Worm (Caenorhabditis elegans) whole organism, L1 larva: ENCODE measurements around the gene R166.3.

Experiments
- C16A3.4 ChIP-seq: fragments of 150-350 bp; optimal IDR thresholded peaks from 2 replicates; lab custom pipeline; 2014; ENCODE audit warnings: missing biosample characterization, missing genetic modification characterization
- F16B12.6 ChIP-seq: fragments of 150-350 bp; optimal IDR thresholded peaks from 2 replicates; lab custom pipeline; 2014; ENCODE audit warnings: missing biosample characterization, missing genetic modification characterization
- Y116A8C.19 ChIP-seq: sonication (generic microtip); optimal IDR thresholded peaks from 2 replicates; lab custom pipeline; 2016; ENCODE audit warnings: missing compliant biosample characterization, missing genetic modification characterization, borderline replicate concordance
- blmp-1 ChIP-seq: fragments of 150-350 bp; optimal IDR thresholded peaks from 2 replicates; lab custom pipeline; 2014; ENCODE audit warnings: missing biosample characterization, missing genetic modification characterization
- ceh-63 ChIP-seq: fragments of 200-800 bp; sonication (Bioruptor generic); optimal IDR thresholded peaks from 2 replicates; lab custom pipeline; 2018; ENCODE audit warnings: mild to moderate bottlenecking, missing genetic modification characterization, missing compliant biosample characterization
- ceh-8 ChIP-seq: fragments of 200-800 bp; sonication (Bioruptor generic); optimal IDR thresholded peaks from 2 replicates; lab custom pipeline; 2018; ENCODE audit warnings: mild to moderate bottlenecking, missing genetic modification characterization, moderate library complexity, missing compliant biosample characterization
- dpl-1 ChIP-seq, 3 experiments: fragments of 150-350 bp in 2 of 3; sonication (generic microtip) in 1 of 3; optimal IDR thresholded peaks; 2 replicates each; lab custom pipeline; 2014 to 2017; ENCODE audit warnings: missing biosample characterization in 3 of 3, missing genetic modification characterization in 3 of 3, missing genetic modification reagents in 3 of 3
- efl-1 ChIP-seq, 4 experiments: fragments of 150-350 bp; optimal IDR thresholded peaks in 3 of 4; peaks in 1 of 4; 1 replicate in 1 of 4; 2 replicates in 3 of 4; lab custom pipeline; 2014; ENCODE audit warnings: missing biosample characterization in 2 of 4, missing genetic modification characterization in 2 of 4, missing genetic modification reagents in 2 of 4
- egl-27 ChIP-seq, 2 experiments: fragments of 150-350 bp in 1 of 2; sonication (generic microtip); optimal IDR thresholded peaks; 3 replicates each; lab custom pipeline; 2017 to 2018; ENCODE audit warnings: missing biosample characterization in 2 of 2, missing genetic modification characterization in 2 of 2, missing genetic modification reagents in 2 of 2
- ets-5 ChIP-seq: fragments of 200-800 bp; sonication (Bioruptor generic); IDR thresholded peaks from 2 replicates; pipeline ENCODE4 v1.3.6; 2022; ENCODE audit warnings: missing genetic modification characterization, missing compliant biosample characterization
- fos-1 ChIP-seq: fragments of 150-350 bp; optimal IDR thresholded peaks from 2 replicates; lab custom pipeline; 2014; ENCODE audit warnings: missing biosample characterization, missing genetic modification characterization
- grh-1 ChIP-seq: fragments of 200-800 bp; sonication (Bioruptor generic); IDR thresholded peaks from 2 replicates; pipeline ENCODE4 v1.3.6; 2022; ENCODE audit warnings: missing genetic modification reagents, missing genetic modification characterization, missing compliant biosample characterization
- hlh-4 ChIP-seq: sonication (generic microtip); optimal IDR thresholded peaks from 2 replicates; lab custom pipeline; 2016; ENCODE audit warnings: mild to moderate bottlenecking, missing genetic modification characterization, missing compliant biosample characterization
- hpl-2 ChIP-seq: fragments of 150-350 bp; optimal IDR thresholded peaks from 2 replicates; lab custom pipeline; 2014; ENCODE audit warnings: missing biosample characterization, missing genetic modification reagents, missing genetic modification characterization
- irx-1 ChIP-seq: sonication (generic microtip); optimal IDR thresholded peaks from 2 replicates; lab custom pipeline; 2016; ENCODE audit warnings: missing genetic modification characterization, missing compliant biosample characterization
- isw-1 ChIP-seq: fragments of 200-800 bp; sonication (Bioruptor generic); IDR thresholded peaks from 2 replicates; pipeline ENCODE4 v1.3.6; 2022; ENCODE audit warnings: missing genetic modification characterization, missing compliant biosample characterization
- lin-15B ChIP-seq: fragments of 150-350 bp; sonication (generic microtip); optimal IDR thresholded peaks from 3 replicates; lab custom pipeline; 2014; ENCODE audit warnings: missing biosample characterization, missing genetic modification characterization
- lir-3 ChIP-seq: sonication (generic microtip); optimal IDR thresholded peaks from 2 replicates; lab custom pipeline; 2016; ENCODE audit warnings: mild to moderate bottlenecking, missing genetic modification characterization, moderate library complexity, missing compliant biosample characterization; ENCODE audit not compliant: poor library complexity
- lsy-2 ChIP-seq, 2 experiments: fragments of 150-350 bp; optimal IDR thresholded peaks; 2 replicates each; lab custom pipeline; 2014; ENCODE audit warnings: missing biosample characterization in 2 of 2, missing genetic modification characterization in 2 of 2
- mab-9 ChIP-seq: fragments of 200-800 bp; sonication (Bioruptor generic); IDR thresholded peaks from 2 replicates; pipeline ENCODE4 v1.3.6; 2022; ENCODE audit warnings: missing genetic modification reagents, missing genetic modification characterization, missing compliant biosample characterization
- mep-1 ChIP-seq: fragments of 150-350 bp; optimal IDR thresholded peaks from 2 replicates; lab custom pipeline; 2014; ENCODE audit warnings: missing biosample characterization, missing genetic modification characterization
- nhr-12 ChIP-seq: sonication (generic microtip); optimal IDR thresholded peaks from 2 replicates; lab custom pipeline; 2017; ENCODE audit warnings: missing biosample characterization, missing genetic modification characterization
- nhr-19 ChIP-seq: fragments of 200-800 bp; sonication (Bioruptor generic); conservative IDR thresholded peaks from 2 replicates; pipeline ENCODE4 v1.3.6; 2022; ENCODE audit warnings: missing genetic modification characterization, missing compliant biosample characterization
- nhr-20 ChIP-seq: sonication (generic microtip); optimal IDR thresholded peaks from 2 replicates; lab custom pipeline; 2016; ENCODE audit warnings: mild to moderate bottlenecking, missing genetic modification characterization, missing compliant biosample characterization
- nhr-237 ChIP-seq: fragments of 150-350 bp; optimal IDR thresholded peaks from 2 replicates; lab custom pipeline; 2014; ENCODE audit warnings: missing biosample characterization, missing genetic modification characterization
- nhr-28 ChIP-seq: fragments of 150-350 bp; optimal IDR thresholded peaks from 2 replicates; lab custom pipeline; 2014; ENCODE audit warnings: missing biosample characterization, missing genetic modification characterization
- nhr-47 ChIP-seq: sonication (generic microtip); optimal IDR thresholded peaks from 2 replicates; lab custom pipeline; 2016; ENCODE audit warnings: mild to moderate bottlenecking, missing genetic modification characterization, moderate library complexity, missing compliant biosample characterization
- nhr-77 ChIP-seq: fragments of 150-350 bp; optimal IDR thresholded peaks from 2 replicates; lab custom pipeline; 2014; ENCODE audit warnings: missing biosample characterization, missing genetic modification characterization
- nhr-85 ChIP-seq: sonication (generic microtip); peaks from one replicate; lab custom pipeline; 2016; ENCODE audit warnings: missing genetic modification characterization, inconsistent platforms, missing compliant biosample characterization
- nhr-90 ChIP-seq: sonication (generic microtip); optimal IDR thresholded peaks from 2 replicates; lab custom pipeline; 2016; ENCODE audit warnings: mild to moderate bottlenecking, missing genetic modification characterization, missing compliant biosample characterization; ENCODE audit not compliant: poor library complexity
- pag-3 ChIP-seq: sonication (generic microtip); optimal IDR thresholded peaks from 2 replicates; lab custom pipeline; 2017; ENCODE audit warnings: missing genetic modification characterization, mild to moderate bottlenecking, missing compliant biosample characterization, antibody characterized with exemption, borderline replicate concordance; ENCODE audit not compliant: insufficient read depth
- pax-3 ChIP-seq: fragments of 200-800 bp; sonication (Bioruptor generic); optimal IDR thresholded peaks from 2 replicates; lab custom pipeline; 2018; ENCODE audit warnings: mild to moderate bottlenecking, missing genetic modification characterization, moderate library complexity, missing compliant biosample characterization
- snpc-4 ChIP-seq: fragments of 150-350 bp; optimal IDR thresholded peaks from 2 replicates; lab custom pipeline; 2014; ENCODE audit warnings: missing biosample characterization, missing genetic modification characterization
- snu-23 ChIP-seq: sonication (generic microtip); optimal IDR thresholded peaks from 2 replicates; lab custom pipeline; 2016; ENCODE audit warnings: missing genetic modification characterization, missing compliant biosample characterization
- unc-30 ChIP-seq: sonication (generic microtip); optimal IDR thresholded peaks from 2 replicates; lab custom pipeline; 2017; ENCODE audit warnings: missing biosample characterization, missing genetic modification characterization
- unc-86 ChIP-seq: sonication (generic microtip); optimal IDR thresholded peaks from 2 replicates; lab custom pipeline; 2016; ENCODE audit warnings: missing genetic modification characterization, missing compliant biosample characterization
- unc-98 ChIP-seq: fragments of 200-800 bp; sonication (Bioruptor generic); IDR thresholded peaks from 2 replicates; pipeline ENCODE4 v1.3.6; 2022; ENCODE audit warnings: missing genetic modification characterization, missing compliant biosample characterization
- zag-1 ChIP-seq: fragments of 150-350 bp; optimal IDR thresholded peaks from 2 replicates; lab custom pipeline; 2014; ENCODE audit warnings: missing biosample characterization, missing genetic modification characterization
- zip-4 ChIP-seq: fragments of 200-800 bp; sonication (Bioruptor generic); optimal IDR thresholded peaks from 2 replicates; lab custom pipeline; 2018; ENCODE audit warnings: mild to moderate bottlenecking, missing genetic modification characterization, moderate library complexity, missing compliant biosample characterization
- ztf-11 ChIP-seq, 2 experiments: sonication (generic microtip); optimal IDR thresholded peaks; 2 replicates each; lab custom pipeline; 2016 to 2017; ENCODE audit warnings: missing genetic modification characterization in 2 of 2, missing biosample characterization in 1 of 2, missing compliant biosample characterization in 1 of 2

Gene R166.3

ce11 chrII:10537988-10538387 is 1.1 kb downstream of the R166.3 start (continued):
- TF ChIP-seq nhr-90 (tag; lab: Kevin White, UChicago) (peak; percentile 91), unc-98 (GFP tag; lab: Robert Waterston, UW) (0 out of 2 replicates have a peak, but pooled peaks have one; percentile 34), mep-1 (tag; lab: Kevin White, UChicago) (peak; percentile 48), lin-15B (tag; lab: Kevin White, UChicago) (no peak), ets-5 (GFP tag; lab: Robert Waterston, UW) (no peak), isw-1 (peak; percentile 25; the same call in 1 of the 2 replicates), ztf-11 (tag; optimal IDR thresholded peaks at IDR 0.05; lab: Kevin White, UChicago) (peak in 1 of 2 experiments; percentile 94), snpc-4 (peak; percentile 19), egl-27 (tag; optimal IDR thresholded peaks at IDR 0.05; lab: Kevin White, UChicago) (no peak), hlh-4 (peak; percentile 70), ceh-63 (GFP tag; lab: Kevin White, UChicago) (no peak), nhr-237 (no peak), nhr-12 (no peak), blmp-1 (tag; lab: Kevin White, UChicago) (peak; percentile 26), unc-86 (peak; percentile 58), nhr-20 (tag; lab: Kevin White, UChicago) (peak; percentile 78), nhr-47 (tag; lab: Kevin White, UChicago) (peak; percentile 88), snu-23 (GFP tag; lab: Kevin White, UChicago) (peak; percentile 84), C16A3.4 (peak; percentile 22), dpl-1 (GFP tag; optimal IDR thresholded peaks at IDR 0.05; lab: Kevin White, UChicago) (peak; percentile 42 to 73 (median 52)), grh-1 (peak; percentile 52; the same call in 1 of the 2 replicates), irx-1 (tag; lab: Kevin White, UChicago) (peak; percentile 94), lir-3 (tag; lab: Kevin White, UChicago) (peak; percentile 91), nhr-28 (no peak), zag-1 (tag; lab: Kevin White, UChicago) (no peak), F16B12.6 (peak; percentile 36), nhr-19 (GFP tag; lab: Robert Waterston, UW) (peak; percentile 78), Y116A8C.19 (tag; lab: Kevin White, UChicago) (peak; percentile 56), lsy-2 (tag; optimal IDR thresholded peaks at IDR 0.05; lab: Kevin White, UChicago) (peak; percentile 69 to 80), mab-9 (GFP tag; lab: Robert Waterston, UW) (peak; percentile 77; the same call in 1 of the 2 replicates), unc-30 (no peak)

ce11 chrII:10537571-10537970 is 1.6 kb downstream of the R166.3 start, which contains the start of gene R166.2:
Gene R166.2, minus strand, starts transcription at chrII:10537671.
- TF ChIP-seq unc-86: no peak
- no peak for TF ChIP-seq nhr-77 (tag; lab: Kevin White, UChicago)
- no peak for TF ChIP-seq fos-1 (tag; lab: Kevin White, UChicago)
- no peak for TF ChIP-seq hpl-2 (GFP tag; lab: Kevin White, UChicago)
- no peak for TF ChIP-seq zip-4 (GFP tag; lab: Kevin White, UChicago)
- TF ChIP-seq ceh-63 (GFP tag; lab: Kevin White, UChicago): no peak

ce11 chrII:10533985-10534384 is 5.1 kb downstream of the R166.3 start:
- no peak for TF ChIP-seq efl-1 (optimal IDR thresholded peaks at IDR 0.05; lab: Kevin White, UChicago)
- TF ChIP-seq efl-1 (GFP tag; optimal IDR thresholded peaks at IDR 0.05 in 1 of 2; lab: Kevin White, UChicago): no peak
- TF ChIP-seq pax-3 (tag; lab: Kevin White, UChicago): no peak
- TF ChIP-seq nhr-85 (tag; lab: Kevin White, UChicago): peak; percentile 34
- no peak for TF ChIP-seq pag-3 (tag; lab: Kevin White, UChicago)
- no peak for TF ChIP-seq nhr-77 (tag; lab: Kevin White, UChicago)
- TF ChIP-seq ceh-8 (GFP tag; lab: Kevin White, UChicago): no peak
